Fruit fly (Drosophila melanogaster) whole organism: Measurements from ENCODE around the gene chic.

Experiments
- CG8478 ChIP-seq: fragments of >200 bp; optimal IDR thresholded peaks from 2 replicates; lab custom pipeline; 2018; ENCODE audit warnings: inconsistent platforms
- Dll ChIP-seq: fragments of >200 bp; optimal IDR thresholded peaks from 2 replicates; lab custom pipeline; 2017
- EcR ChIP-seq, 2 experiments: fragments of >200 bp; optimal IDR thresholded peaks; 2 replicates each; lab custom pipeline; 2017; ENCODE audit warnings: missing biosample characterization in 2 of 2, missing genetic modification characterization in 2 of 2, missing genetic modification reagents in 2 of 2
- pan ChIP-seq: fragments of >200 bp; optimal IDR thresholded peaks from 2 replicates; lab custom pipeline; 2017
- psq ChIP-seq: fragments of >200 bp; optimal IDR thresholded peaks from 2 replicates; lab custom pipeline; 2017
- usp ChIP-seq: fragments of >200 bp; optimal IDR thresholded peaks from 2 replicates; lab custom pipeline; 2017; ENCODE audit warnings: missing biosample characterization, missing genetic modification characterization, mixed read lengths

The chic gene

DNA sequence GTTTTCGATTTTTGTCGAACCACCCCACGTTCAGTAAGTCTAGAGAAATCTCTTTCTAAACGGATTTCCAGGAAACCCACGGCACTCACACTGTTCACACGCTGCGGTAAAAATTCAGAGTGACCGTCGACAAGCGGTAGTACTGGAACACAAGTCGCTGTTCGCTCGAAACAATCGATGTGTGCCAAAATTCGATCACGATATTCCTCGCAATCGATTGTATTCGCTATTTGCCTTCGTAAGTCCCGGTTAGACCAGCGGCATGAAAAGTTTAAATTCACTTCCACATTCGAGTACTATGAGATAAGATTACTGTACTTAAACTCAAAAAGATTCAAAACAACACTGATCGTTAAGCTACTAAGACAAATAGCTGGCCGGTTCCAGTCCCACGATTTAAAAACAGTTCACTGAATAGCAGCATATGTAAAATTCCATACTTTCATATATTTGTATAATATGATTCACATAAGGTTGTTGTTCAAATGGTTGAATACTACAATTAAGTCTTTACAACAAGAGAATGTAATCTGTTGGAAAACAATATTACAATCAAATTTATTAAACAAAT, at the start of gene chic:
Gene chic, minus strand, starts transcription at position 157 of the 571 bp plus-strand sequence.
- TF ChIP-seq usp (GFP tag; lab: Kevin White, UChicago) = no peak
- TF ChIP-seq Dll (lab: Kevin White, UChicago) = no peak
- no peak for TF ChIP-seq pan
- TF ChIP-seq CG8478 (lab: Kevin White, UChicago) = no peak
- TF ChIP-seq EcR (GFP tag; optimal IDR thresholded peaks at IDR 0.05; lab: Kevin White, UChicago) = no peak
- no peak for TF ChIP-seq psq (lab: Kevin White, UChicago)

DNA sequence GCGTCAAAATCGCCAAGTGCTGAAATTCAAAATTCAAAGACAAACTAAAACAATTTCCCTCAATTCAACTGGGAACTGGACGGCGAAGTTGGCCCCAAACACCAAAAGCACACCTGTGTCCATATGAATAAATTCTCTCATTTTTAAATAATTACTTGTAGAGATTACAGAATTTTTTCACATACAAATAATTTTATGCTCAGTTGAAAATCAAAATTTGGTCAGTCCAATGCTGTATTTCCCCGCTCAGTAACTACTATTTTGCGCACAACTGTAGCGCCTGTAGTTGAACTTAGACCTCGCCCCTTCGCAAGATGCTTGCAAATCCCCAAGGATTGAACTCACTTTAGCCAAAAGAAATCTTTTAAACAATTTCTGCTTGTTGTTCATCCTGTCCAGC, 47.9 kb upstream of the chic start:
- TF ChIP-seq usp (GFP tag; lab: Kevin White, UChicago) (no peak), pan (no peak), psq (lab: Kevin White, UChicago) (no peak), EcR (GFP tag; optimal IDR thresholded peaks at IDR 0.05; lab: Kevin White, UChicago) (no peak), Dll (lab: Kevin White, UChicago) (no peak), CG8478 (lab: Kevin White, UChicago) (no peak)

DNA sequence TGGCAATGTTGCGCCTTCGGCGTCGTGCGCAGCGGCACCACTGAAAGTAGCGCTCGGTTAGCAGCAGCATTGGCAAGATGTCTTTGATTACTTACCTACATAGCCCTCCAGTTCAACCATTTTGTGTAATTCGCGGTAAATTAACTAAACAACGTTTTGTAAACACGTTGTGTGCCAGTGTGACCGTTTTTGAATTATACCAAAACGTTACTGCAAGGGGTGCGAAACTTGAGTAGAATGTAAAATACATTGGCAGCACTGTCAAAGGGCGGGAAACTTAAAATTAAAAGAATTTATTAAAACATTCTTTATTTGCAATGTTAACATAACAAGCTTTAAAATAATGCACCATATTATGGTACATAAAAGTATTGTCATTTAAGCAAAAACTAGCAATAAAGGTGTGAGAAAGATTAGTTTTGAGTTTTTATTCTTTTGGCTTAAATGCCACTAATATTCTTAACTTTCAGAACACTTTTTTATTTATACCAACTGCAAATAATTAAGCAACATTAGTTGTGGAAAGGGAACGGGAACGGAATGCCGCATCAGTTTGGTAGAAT, 43.6 kb upstream of the chic start, which contains the start of gene CG9107:
Gene CG9107, minus strand, starts transcription at position 195 of the 563 bp plus-strand sequence.
- no peak for TF ChIP-seq psq (lab: Kevin White, UChicago)
- TF ChIP-seq pan = no peak
- TF ChIP-seq EcR (GFP tag; optimal IDR thresholded peaks at IDR 0.05; lab: Kevin White, UChicago) = no peak
- no peak for TF ChIP-seq Dll (lab: Kevin White, UChicago)
- no peak for TF ChIP-seq usp (GFP tag; lab: Kevin White, UChicago)
- no peak for TF ChIP-seq CG8478 (lab: Kevin White, UChicago)

- TF ChIP-seq EcR (GFP tag; optimal IDR thresholded peaks at IDR 0.05; lab: Kevin White, UChicago) (no peak), usp (GFP tag; lab: Kevin White, UChicago) (no peak), Dll (lab: Kevin White, UChicago) (no peak), pan (no peak), CG8478 (lab: Kevin White, UChicago) (no peak), psq (lab: Kevin White, UChicago) (no peak)
Observed at dm6 chr2L:6022793-6023192, 42.0 kb upstream of the chic start.

DNA sequence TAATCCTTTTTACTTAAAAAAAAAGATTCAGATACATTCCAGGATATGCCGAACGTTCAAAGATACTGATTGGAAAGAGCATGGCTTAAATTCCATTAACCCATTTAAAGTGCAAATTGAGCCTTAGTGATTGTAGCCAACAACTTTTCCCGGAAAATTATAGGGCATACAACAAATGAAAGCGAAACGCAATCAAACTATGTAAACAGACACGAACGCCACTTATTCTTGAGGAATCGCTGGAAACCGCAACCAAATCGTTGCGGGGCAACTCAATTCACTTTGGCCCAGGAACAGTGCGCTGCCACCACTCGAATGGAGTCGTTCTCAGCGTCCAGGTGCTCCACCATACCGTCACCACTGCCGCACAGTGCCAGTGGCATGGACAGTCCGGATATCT, 39.7 kb upstream of the chic start, which contains the start of gene CG13996:
Gene CG13996, plus strand, starts transcription at position 301 of the 400 bp plus-strand sequence.
- TF ChIP-seq Dll (lab: Kevin White, UChicago) (no peak), psq (lab: Kevin White, UChicago) (no peak), usp (GFP tag; lab: Kevin White, UChicago) (no peak), EcR (GFP tag; optimal IDR thresholded peaks at IDR 0.05; lab: Kevin White, UChicago) (no peak), pan (no peak), CG8478 (lab: Kevin White, UChicago) (no peak)

DNA sequence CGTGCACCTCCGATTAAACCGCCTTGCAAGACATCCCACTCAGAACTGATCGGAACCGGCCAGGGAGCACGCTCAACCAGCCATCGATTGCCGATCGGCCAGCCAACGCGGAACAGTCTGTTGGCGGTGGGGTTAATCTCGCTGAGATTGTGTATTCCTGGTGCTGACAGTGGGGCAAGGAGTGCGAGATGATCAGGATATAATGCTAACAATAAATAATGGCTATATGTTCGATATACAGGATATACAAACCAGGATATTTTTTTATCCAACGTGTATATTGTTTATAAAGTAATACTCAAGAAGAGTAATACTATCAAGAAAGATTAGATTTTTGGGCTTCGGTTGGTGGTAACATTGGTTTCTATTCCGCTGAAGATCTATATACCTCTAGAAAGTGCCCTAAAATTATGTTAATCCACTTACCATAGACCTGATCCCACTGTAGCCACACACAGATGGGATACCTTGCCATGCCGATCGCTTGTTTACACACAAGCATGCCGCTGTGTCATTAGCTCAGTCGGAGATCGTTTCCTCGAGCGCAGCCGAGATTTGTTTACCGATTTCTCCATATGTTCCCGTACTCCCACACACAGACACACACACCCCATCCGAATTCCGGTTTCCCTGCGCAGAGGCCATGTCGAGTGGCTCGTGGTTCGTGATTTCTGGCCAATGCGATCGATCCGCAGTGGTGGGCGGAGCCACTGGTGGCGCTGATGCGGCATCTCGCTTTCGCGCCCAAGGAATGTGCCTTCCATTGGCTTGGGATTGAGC, 38.7 kb upstream of the chic start, which contains the start of gene H2.0:
Gene H2.0, minus strand, starts transcription at position 51 of the 780 bp plus-strand sequence.
- TF ChIP-seq EcR (GFP tag; optimal IDR thresholded peaks at IDR 0.05; lab: Kevin White, UChicago) (no peak), psq (lab: Kevin White, UChicago) (no peak), CG8478 (lab: Kevin White, UChicago) (no peak), pan (no peak), usp (GFP tag; lab: Kevin White, UChicago) (no peak), Dll (lab: Kevin White, UChicago) (no peak)

dm6 chr2L:6013071-6013417, 32.2 kb upstream of the chic start:
- no peak for TF ChIP-seq usp (GFP tag; lab: Kevin White, UChicago)
- no peak for TF ChIP-seq CG8478 (lab: Kevin White, UChicago)
- no peak for TF ChIP-seq pan
- TF ChIP-seq Dll (lab: Kevin White, UChicago) = no peak
- no peak for TF ChIP-seq EcR (GFP tag; optimal IDR thresholded peaks at IDR 0.05; lab: Kevin White, UChicago)
- no peak for TF ChIP-seq psq (lab: Kevin White, UChicago)

DNA sequence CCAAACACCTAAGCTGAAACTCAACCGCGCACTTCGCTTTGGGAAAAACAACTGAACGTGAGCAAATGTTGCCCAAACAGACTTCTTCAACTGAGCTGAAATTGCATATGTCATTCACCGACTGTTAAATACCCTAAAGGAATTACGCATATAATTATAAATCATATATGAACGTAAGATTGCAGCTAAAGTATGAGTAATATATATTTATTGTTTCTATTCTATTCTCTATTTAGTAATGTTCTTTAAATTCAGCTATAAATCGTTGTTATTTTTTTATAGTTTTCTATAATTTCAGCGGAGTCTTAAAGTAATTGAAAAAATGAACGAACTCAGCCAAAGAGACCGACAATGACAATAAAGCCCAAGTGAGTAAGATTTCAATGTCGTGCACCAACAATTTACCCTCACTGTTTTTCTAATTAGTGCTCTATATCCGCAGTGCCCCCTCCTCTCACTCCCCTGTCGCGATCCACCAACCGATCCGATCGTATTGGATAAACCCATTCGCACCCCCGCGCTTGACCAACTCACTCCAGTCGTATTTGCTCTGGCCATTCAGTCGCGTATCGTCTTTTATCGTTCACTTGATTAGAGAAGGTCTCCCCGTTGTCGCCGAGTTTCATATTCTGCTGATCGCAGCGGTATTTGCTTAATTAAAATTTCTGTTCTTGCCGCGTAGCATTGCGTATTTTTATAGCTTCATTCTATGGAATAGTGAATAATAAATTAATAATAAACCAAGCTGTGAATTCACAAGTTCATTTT, 31.7 kb upstream of the chic start, which contains the start of gene CG9098:
Gene CG9098, minus strand, starts transcription at position 36 of the 768 bp plus-strand sequence.
- TF ChIP-seq CG8478 (lab: Kevin White, UChicago) (no peak), Dll (lab: Kevin White, UChicago) (no peak), EcR (GFP tag; optimal IDR thresholded peaks at IDR 0.05; lab: Kevin White, UChicago) (no peak), psq (lab: Kevin White, UChicago) (no peak), pan (no peak), usp (GFP tag; lab: Kevin White, UChicago) (no peak)

- TF ChIP-seq psq (lab: Kevin White, UChicago) (no peak), usp (GFP tag; lab: Kevin White, UChicago) (no peak), EcR (GFP tag; optimal IDR thresholded peaks at IDR 0.05; lab: Kevin White, UChicago) (no peak), Dll (lab: Kevin White, UChicago) (no peak), pan (no peak), CG8478 (lab: Kevin White, UChicago) (no peak)
Observed at dm6 chr2L:6006508-6007232, 25.9 kb upstream of the chic start, which contains the start of gene Gal. TSS of gene Gal (minus strand) at chr2L:6006827.

DNA sequence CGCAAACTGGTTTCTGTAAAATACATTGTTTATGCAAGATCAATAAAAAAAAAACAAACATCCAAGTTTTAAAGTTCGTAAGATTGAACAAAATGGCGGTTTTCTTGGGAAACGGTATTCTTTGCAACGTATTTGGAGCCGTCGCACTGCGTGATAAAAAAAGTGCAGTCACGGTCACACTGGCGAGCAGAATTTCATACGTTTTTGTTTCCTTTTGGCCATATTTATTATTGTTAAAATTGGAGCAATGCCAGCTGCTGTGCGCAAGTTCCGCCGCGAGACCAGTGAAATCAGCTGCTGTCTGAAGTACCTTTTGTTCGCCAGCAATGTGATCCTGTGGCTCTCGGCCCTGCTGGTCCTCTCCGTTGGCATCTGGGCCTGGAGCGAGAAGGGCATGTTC, 19.2 kb upstream of the chic start, which contains the start of gene Tsp26A:
Gene Tsp26A, plus strand, starts transcription at position 164 of the 400 bp plus-strand sequence.
- TF ChIP-seq EcR (GFP tag; optimal IDR thresholded peaks at IDR 0.05; lab: Kevin White, UChicago) (no peak), pan (no peak), usp (GFP tag; lab: Kevin White, UChicago) (no peak), CG8478 (lab: Kevin White, UChicago) (no peak), psq (lab: Kevin White, UChicago) (no peak), Dll (lab: Kevin White, UChicago) (no peak)
